Comparison of ENCODE assay signal across 4 worm cellular contexts in genomic region chrII:8743379-8744173, ce11.
TF ChIP-seq lines count a peak whose summit lies in the region.

Gene mak-1 (plus strand): TSS chrII:8744071.

TF ChIP-seq in whole organism, L2 larva, 48 proteins besides CTCF, POLR2A, EP300 and RAD21 (continues in another document):
- TF ChIP-seq R02D3.7 (tag; optimal IDR thresholded peaks at IDR 0.05; lab: Kevin White, UChicago) (no peak), nhr-25 (tag; optimal IDR thresholded peaks at IDR 0.05; lab: Kevin White, UChicago) (peak; percentile 67), sma-9 (GFP tag; optimal IDR thresholded peaks at IDR 0.05; lab: Kevin White, UChicago) (peak; percentile 92), sma-9 (tag; optimal IDR thresholded peaks at IDR 0.05; lab: Kevin White, UChicago) (no peak), unc-55 (GFP tag; optimal IDR thresholded peaks at IDR 0.05; lab: Kevin White, UChicago) (no peak), lin-11 (tag; optimal IDR thresholded peaks at IDR 0.05; lab: Kevin White, UChicago) (no peak), nhr-77 (tag; optimal IDR thresholded peaks at IDR 0.05; lab: Kevin White, UChicago) (no peak), gmeb-1 (tag; optimal IDR thresholded peaks at IDR 0.05; lab: Kevin White, UChicago) (peak; percentile 19), C34F6.9 (tag; optimal IDR thresholded peaks at IDR 0.05; lab: Kevin White, UChicago) (no peak), elt-1 (tag; optimal IDR thresholded peaks at IDR 0.05; lab: Kevin White, UChicago) (no peak), F13H6.1 (tag; optimal IDR thresholded peaks at IDR 0.05; lab: Kevin White, UChicago) (peak; percentile 51), ZK546.5 (tag; optimal IDR thresholded peaks at IDR 0.05; lab: Kevin White, UChicago) (no peak), sma-3 (GFP tag; optimal IDR thresholded peaks at IDR 0.05; lab: Kevin White, UChicago) (no peak), ztf-11 (tag; optimal IDR thresholded peaks at IDR 0.05; lab: Kevin White, UChicago) (no peak), nhr-21 (tag; optimal IDR thresholded peaks at IDR 0.05; lab: Kevin White, UChicago) (peak; percentile 37), fos-1 (tag; optimal IDR thresholded peaks at IDR 0.05; lab: Kevin White, UChicago) (no peak), skn-1 (tag; optimal IDR thresholded peaks at IDR 0.05; lab: Kevin White, UChicago) (no peak), mdl-1 (tag; optimal IDR thresholded peaks at IDR 0.05; lab: Kevin White, UChicago) (peak; percentile 11 to 28), nhr-10 (tag; optimal IDR thresholded peaks at IDR 0.05; lab: Kevin White, UChicago) (no peak), lin-13 (GFP tag; optimal IDR thresholded peaks at IDR 0.05; lab: Kevin White, UChicago) (peak; percentile 44), ama-1 (optimal IDR thresholded peaks at IDR 0.05; lab: Kevin White, UChicago) (peak; percentile 92), blmp-1 (tag; optimal IDR thresholded peaks at IDR 0.05; lab: Kevin White, UChicago; ENCODE audit: insufficient read depth) (peak; percentile 31), lin-39 (tag; optimal IDR thresholded peaks at IDR 0.05; lab: Kevin White, UChicago) (no peak), zag-1 (tag; optimal IDR thresholded peaks at IDR 0.05; lab: Kevin White, UChicago) (no peak)

TF ChIP-seq in whole organism, L4 larva, 104 proteins besides CTCF, POLR2A, EP300 and RAD21 (continues in another document):
- TF ChIP-seq pqm-1 (tag; optimal IDR thresholded peaks at IDR 0.05; lab: Kevin White, UChicago) (peak; percentile 37), saeg-2 (GFP tag; IDR thresholded peaks at IDR 0.05; lab: Robert Waterston, UW) (no peak), F49E8.2 (tag; optimal IDR thresholded peaks at IDR 0.05; lab: Kevin White, UChicago; ENCODE audit: borderline replicate concordance) (no peak), nhr-111 (GFP tag; optimal IDR thresholded peaks at IDR 0.05; lab: Kevin White, UChicago) (no peak), F10B5.3 (tag; optimal IDR thresholded peaks at IDR 0.05; lab: Kevin White, UChicago) (no peak), daf-16 (GFP tag; optimal IDR thresholded peaks at IDR 0.05; lab: Kevin White, UChicago) (no peak), daf-16 (tag; optimal IDR thresholded peaks at IDR 0.05; lab: Kevin White, UChicago) (peak; percentile 68), unc-130 (GFP tag; optimal IDR thresholded peaks at IDR 0.05; lab: Kevin White, UChicago) (no peak), ZK546.5 (tag; optimal IDR thresholded peaks at IDR 0.05; lab: Kevin White, UChicago) (no peak), php-3 (GFP tag; IDR thresholded peaks at IDR 0.05; lab: Robert Waterston, UW) (no peak), ama-1 (optimal IDR thresholded peaks at IDR 0.05; lab: Kevin White, UChicago) (peak; percentile 94), daf-12 (tag; optimal IDR thresholded peaks at IDR 0.05; lab: Kevin White, UChicago) (no peak), ctbp-1 (GFP tag; IDR thresholded peaks at IDR 0.05; lab: Robert Waterston, UW) (no peak), mxl-3 (GFP tag; optimal IDR thresholded peaks at IDR 0.05; lab: Kevin White, UChicago) (no peak), nhr-25 (tag; optimal IDR thresholded peaks at IDR 0.05; lab: Kevin White, UChicago; ENCODE audit: borderline replicate concordance, insufficient read depth) (no peak), egl-27 (tag; optimal IDR thresholded peaks at IDR 0.05; lab: Kevin White, UChicago) (no peak), zag-1 (tag; optimal IDR thresholded peaks at IDR 0.05; lab: Kevin White, UChicago) (no peak), ztf-7 (tag; optimal IDR thresholded peaks at IDR 0.05; lab: Kevin White, UChicago) (no peak), ceh-20 (GFP tag; IDR thresholded peaks at IDR 0.05; lab: Robert Waterston, UW) (no peak), egl-43 (GFP tag; IDR thresholded peaks at IDR 0.05; lab: Robert Waterston, UW) (no peak), set-16 (GFP tag; IDR thresholded peaks at IDR 0.05; lab: Robert Waterston, UW) (no peak; the same call in 1 of the 2 replicates), dpl-1 (GFP tag; optimal IDR thresholded peaks at IDR 0.05; lab: Kevin White, UChicago) (no peak), mxl-2 (GFP tag; conservative IDR thresholded peaks at IDR 0.05; lab: Robert Waterston, UW) (no peak), nhr-76 (tag; optimal IDR thresholded peaks at IDR 0.05; lab: Kevin White, UChicago) (no peak)

TF ChIP-seq in whole organism, late embryonic, 69 proteins besides CTCF, POLR2A, EP300 and RAD21:
- TF ChIP-seq T23F11.4 (GFP tag; optimal IDR thresholded peaks at IDR 0.05; lab: Kevin White, UChicago) (no peak), C38D4.7 (GFP tag; optimal IDR thresholded peaks at IDR 0.05; lab: Kevin White, UChicago) (no peak), elt-2 (tag; optimal IDR thresholded peaks at IDR 0.05; lab: Kevin White, UChicago) (no peak), C08G9.2 (tag; optimal IDR thresholded peaks at IDR 0.05; lab: Kevin White, UChicago) (peak; percentile 41), unc-55 (GFP tag; optimal IDR thresholded peaks at IDR 0.05; lab: Kevin White, UChicago) (no peak), pat-9 (tag; optimal IDR thresholded peaks at IDR 0.05; lab: Kevin White, UChicago) (no peak), K02D7.2 (tag; optimal IDR thresholded peaks at IDR 0.05; lab: Kevin White, UChicago) (no peak), ceh-18 (tag; optimal IDR thresholded peaks at IDR 0.05; lab: Kevin White, UChicago) (peak; percentile 68), unc-3 (GFP tag; conservative IDR thresholded peaks at IDR 0.05; lab: Robert Waterston, UW) (no peak), unc-3 (tag; optimal IDR thresholded peaks at IDR 0.05; lab: Kevin White, UChicago) (no peak), fkh-10 (GFP tag; optimal IDR thresholded peaks at IDR 0.05; lab: Kevin White, UChicago) (no peak), nfya-1 (tag; optimal IDR thresholded peaks at IDR 0.05; lab: Kevin White, UChicago) (peak; percentile 32), odd-2 (tag; optimal IDR thresholded peaks at IDR 0.05; lab: Kevin White, UChicago) (no peak), fkh-6 (tag; optimal IDR thresholded peaks at IDR 0.05; lab: Kevin White, UChicago) (no peak), rnt-1 (tag; optimal IDR thresholded peaks at IDR 0.05; lab: Kevin White, UChicago) (peak; percentile 4), ceh-34 (tag; optimal IDR thresholded peaks at IDR 0.05; lab: Kevin White, UChicago) (no peak)

TF ChIP-seq in whole organism, mixed stage, embryonic, 35 proteins besides CTCF, POLR2A, EP300 and RAD21:
- TF ChIP-seq unc-120 (tag; optimal IDR thresholded peaks at IDR 0.05; lab: Kevin White, UChicago; ENCODE audit: poor library complexity, severe bottlenecking), result peak; percentile 29
- no peak for TF ChIP-seq drap-1 (GFP tag; optimal IDR thresholded peaks at IDR 0.05; lab: Kevin White, UChicago)
